Worm (Caenorhabditis elegans) whole organism, L3 larva: ENCODE results near the gene clpr-2.

Experiments used
- mdl-1 ChIP-seq: fragments of 150-350 bp; optimal IDR thresholded peaks from 2 replicates; lab custom pipeline; 2014; ENCODE audit warnings: missing biosample characterization, missing genetic modification characterization
- nhr-25 ChIP-seq: sonication (generic microtip); optimal IDR thresholded peaks from 2 replicates; lab custom pipeline; 2017; ENCODE audit warnings: missing biosample characterization, missing genetic modification characterization
- unc-62 ChIP-seq: fragments of 150-350 bp; sonication (generic microtip); optimal IDR thresholded peaks from 4 replicates; lab custom pipeline; 2014; ENCODE audit warnings: missing biosample characterization, missing genetic modification reagents, missing genetic modification characterization

ce11 chrII:1236479-1236878 is 22.3 kb upstream of the clpr-2 start:
- TF ChIP-seq unc-62 (GFP tag; lab: Kevin White, UChicago): no peak
- TF ChIP-seq mdl-1: no peak
- peak; percentile 36 for TF ChIP-seq nhr-25 (tag; lab: Kevin White, UChicago)
